Worm (Caenorhabditis elegans): ENCODE measurements around the gene ZK1236.9.

DNA sequence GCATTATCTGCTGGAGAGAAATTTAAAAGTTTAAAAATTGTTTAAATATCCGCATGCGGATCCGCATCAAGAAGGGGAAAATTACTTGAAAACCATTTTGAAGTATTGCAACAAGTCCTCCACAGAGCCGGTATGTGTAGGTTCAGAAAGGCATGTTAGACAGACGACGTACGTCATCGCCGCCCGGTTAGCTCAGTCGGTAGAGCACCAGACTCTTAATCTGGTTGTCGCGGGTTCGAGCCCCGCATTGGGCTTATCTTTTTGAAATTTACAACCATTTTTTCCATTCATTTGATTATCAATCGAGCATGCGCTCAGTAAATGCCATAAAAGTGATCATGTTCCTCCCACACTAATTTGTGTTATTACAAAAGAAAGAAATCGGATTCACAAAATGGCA is 38.3 kb upstream of the ZK1236.9 start:
- TF ChIP-seq tbx-2 (tag; optimal IDR thresholded peaks at IDR 0.05): no peak
- TF ChIP-seq odd-2 (tag; optimal IDR thresholded peaks at IDR 0.05): no peak
- TF ChIP-seq nhr-11 (tag; optimal IDR thresholded peaks at IDR 0.05): no peak
- no peak for TF ChIP-seq fkh-10 (GFP tag; optimal IDR thresholded peaks at IDR 0.05)
- TF ChIP-seq rnt-1 (tag; optimal IDR thresholded peaks at IDR 0.05): no peak
- TF ChIP-seq elt-2 (tag; optimal IDR thresholded peaks at IDR 0.05): no peak
- TF ChIP-seq pqm-1 (tag; optimal IDR thresholded peaks at IDR 0.05): no peak
- no peak for TF ChIP-seq ama-1 (optimal IDR thresholded peaks at IDR 0.05)
- no peak for TF ChIP-seq zip-5 (tag; optimal IDR thresholded peaks at IDR 0.05)
- TF ChIP-seq sox-4 (tag; optimal IDR thresholded peaks at IDR 0.05): no peak
- no peak for TF ChIP-seq nhr-232 (tag; optimal IDR thresholded peaks at IDR 0.05)
